Worm (Caenorhabditis elegans) whole organism, late embryonic: Measurements from ENCODE around the gene T08G5.2.

Experiments
- F13H6.1 ChIP-seq: sonication (generic microtip); optimal IDR thresholded peaks from 2 replicates; lab custom pipeline; 2016; ENCODE audit warnings: missing genetic modification characterization, missing compliant biosample characterization
- K02D7.2 ChIP-seq: sonication (generic microtip); optimal IDR thresholded peaks from 2 replicates; lab custom pipeline; 2017; ENCODE audit warnings: mild to moderate bottlenecking, missing genetic modification characterization, missing compliant biosample characterization
- ahr-1 ChIP-seq: sonication (generic microtip); optimal IDR thresholded peaks from 2 replicates; lab custom pipeline; 2016; ENCODE audit warnings: missing genetic modification characterization, missing compliant biosample characterization
- nfya-1 ChIP-seq: sonication (generic microtip); optimal IDR thresholded peaks from 2 replicates; lab custom pipeline; 2017; ENCODE audit warnings: missing genetic modification characterization, mild to moderate bottlenecking, missing compliant biosample characterization, antibody characterized with exemption, moderate library complexity
- unc-3 ChIP-seq, 2 experiments: fragments of 200-800 bp in 1 of 2; sonication (Bioruptor generic) in 1 of 2; sonication (generic microtip) in 1 of 2; conservative IDR thresholded peaks in 1 of 2; optimal IDR thresholded peaks in 1 of 2; 2 replicates each; pipeline versions ENCODE4 v1.3.6 to Lab custom; 2016 to 2022; ENCODE audit warnings: missing compliant biosample characterization in 2 of 2, missing genetic modification characterization in 2 of 2, missing genetic modification reagents in 1 of 2

DNA sequence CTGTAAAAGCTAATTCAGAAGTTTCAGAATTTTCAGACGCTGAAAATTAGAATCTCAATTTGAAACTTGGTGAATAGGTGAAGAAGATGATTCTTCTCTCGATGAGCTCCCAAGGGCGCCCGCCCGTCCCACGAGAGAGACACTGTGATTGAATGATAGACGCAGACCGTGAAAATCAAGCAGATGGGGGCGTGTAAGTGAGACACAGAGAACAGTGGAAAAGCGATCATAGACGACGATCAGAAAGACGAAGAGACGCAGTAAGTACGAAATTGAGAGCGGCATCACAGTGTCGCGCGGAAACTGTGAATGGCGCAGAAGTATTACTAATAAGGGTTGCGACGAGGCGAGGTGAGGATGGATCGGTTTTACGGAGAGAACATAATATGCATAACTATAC is 23.7 kb downstream of the T08G5.2 start:
- peak; percentile 11 for TF ChIP-seq nfya-1 (tag; lab: Kevin White, UChicago)
- TF ChIP-seq K02D7.2 (tag; lab: Kevin White, UChicago): no peak
- TF ChIP-seq unc-3 (GFP tag; conservative IDR thresholded peaks at IDR 0.05; lab: Robert Waterston, UW): no peak
- no peak for TF ChIP-seq unc-3 (tag; optimal IDR thresholded peaks at IDR 0.05; lab: Kevin White, UChicago)
- no peak for TF ChIP-seq F13H6.1 (tag; lab: Kevin White, UChicago)
- no peak for TF ChIP-seq ahr-1 (tag; lab: Kevin White, UChicago)
